Worm (Caenorhabditis elegans) whole organism, L4 larva: ENCODE measurements around the gene F44B9.10.

Source experiments
- F26F4.8 ChIP-seq: fragments of 200-800 bp; sonication (Bioruptor generic); conservative IDR thresholded peaks from 2 replicates; pipeline ENCODE4 v1.3.6; 2022; ENCODE audit warnings: missing genetic modification characterization, missing compliant biosample characterization
- T20F7.1 ChIP-seq: fragments of 200-800 bp; sonication (Bioruptor generic); optimal IDR thresholded peaks from 2 replicates; lab custom pipeline; 2018; ENCODE audit warnings: mild to moderate bottlenecking, missing genetic modification characterization, missing compliant biosample characterization
- Y5F2A.4 ChIP-seq: fragments of 200-800 bp; sonication (Bioruptor generic); optimal IDR thresholded peaks from 2 replicates; lab custom pipeline; 2018; ENCODE audit warnings: mild to moderate bottlenecking, missing genetic modification characterization, missing compliant biosample characterization
- ZK546.5 ChIP-seq, 2 experiments: sonication (generic microtip); optimal IDR thresholded peaks; 2 replicates each; lab custom pipeline; 2017; ENCODE audit warnings: missing biosample characterization in 2 of 2, missing genetic modification characterization in 2 of 2
- aha-1 ChIP-seq: fragments of 150-350 bp; peaks from one replicate; lab custom pipeline; 2014; ENCODE audit warnings: missing biosample characterization, missing genetic modification characterization
- arid-1 ChIP-seq: fragments of 200-800 bp; sonication (Bioruptor generic); conservative IDR thresholded peaks from 2 replicates; pipeline ENCODE4 v1.3.6; 2022; ENCODE audit warnings: missing genetic modification reagents, missing genetic modification characterization, missing compliant biosample characterization
- ceh-20 ChIP-seq: fragments of 200-800 bp; sonication (Bioruptor generic); IDR thresholded peaks from 2 replicates; pipeline ENCODE4 v1.3.6; 2022; ENCODE audit warnings: missing genetic modification reagents, missing genetic modification characterization, missing compliant biosample characterization
- ceh-28 ChIP-seq: fragments of 150-350 bp; optimal IDR thresholded peaks from 2 replicates; lab custom pipeline; 2014; ENCODE audit warnings: missing biosample characterization, missing genetic modification reagents, missing genetic modification characterization
- ceh-62 ChIP-seq: sonication (generic microtip); optimal IDR thresholded peaks from 2 replicates; lab custom pipeline; 2017; ENCODE audit warnings: missing biosample characterization, missing genetic modification characterization
- ces-1 ChIP-seq: fragments of 150-350 bp; sonication (generic microtip); optimal IDR thresholded peaks from 4 replicates; lab custom pipeline; 2014; ENCODE audit warnings: missing biosample characterization, missing genetic modification reagents, missing genetic modification characterization
- daf-16 ChIP-seq, 3 experiments: sonication (generic microtip); optimal IDR thresholded peaks; 2 replicates each; lab custom pipeline; 2016 to 2017; ENCODE audit warnings: missing genetic modification characterization in 3 of 3, missing genetic modification reagents in 3 of 3, mild to moderate bottlenecking in 2 of 3, missing compliant biosample characterization in 2 of 3, missing biosample characterization in 1 of 3, moderate library complexity in 1 of 3
- dmd-8 ChIP-seq: fragments of 200-800 bp; sonication (Bioruptor generic); IDR thresholded peaks from 2 replicates; pipeline ENCODE4 v1.3.6; 2022; ENCODE audit warnings: missing genetic modification characterization, missing compliant biosample characterization
- duxl-1 ChIP-seq: sonication (generic microtip); optimal IDR thresholded peaks from 2 replicates; lab custom pipeline; 2016; ENCODE audit warnings: mild to moderate bottlenecking, missing genetic modification characterization, moderate library complexity, missing compliant biosample characterization; ENCODE audit not compliant: poor library complexity
- dve-1 ChIP-seq: sonication (generic microtip); optimal IDR thresholded peaks from 2 replicates; lab custom pipeline; 2017; ENCODE audit warnings: antibody characterized with exemption, mild to moderate bottlenecking, missing genetic modification characterization, missing compliant biosample characterization; ENCODE audit not compliant: insufficient read depth
- egl-27 ChIP-seq: sonication (generic microtip); optimal IDR thresholded peaks from 3 replicates; lab custom pipeline; 2017; ENCODE audit warnings: missing biosample characterization, missing genetic modification reagents, missing genetic modification characterization
- egl-43 ChIP-seq: fragments of 200-800 bp; sonication (Bioruptor generic); IDR thresholded peaks from 2 replicates; pipeline ENCODE4 v1.3.6; 2022; ENCODE audit warnings: missing genetic modification reagents, missing genetic modification characterization, missing compliant biosample characterization
- fkh-10 ChIP-seq: fragments of 150-350 bp; optimal IDR thresholded peaks from 2 replicates; lab custom pipeline; 2014; ENCODE audit warnings: missing biosample characterization, missing genetic modification reagents, missing genetic modification characterization
- fos-1 ChIP-seq: fragments of 150-350 bp; optimal IDR thresholded peaks from 2 replicates; lab custom pipeline; 2014; ENCODE audit warnings: missing biosample characterization, missing genetic modification characterization
- gei-8 ChIP-seq: fragments of 200-800 bp; sonication (Bioruptor generic); optimal IDR thresholded peaks from 2 replicates; lab custom pipeline; 2018; ENCODE audit warnings: mild to moderate bottlenecking, missing genetic modification characterization, missing compliant biosample characterization
- hif-1 ChIP-seq, 2 experiments: sonication (generic microtip); optimal IDR thresholded peaks; 2 replicates each; lab custom pipeline; 2016 to 2017; ENCODE audit warnings: missing compliant biosample characterization in 2 of 2, missing genetic modification characterization in 2 of 2, missing genetic modification reagents in 2 of 2, missing genotype in 2 of 2, mild to moderate bottlenecking in 1 of 2
- hlh-11 ChIP-seq: fragments of 200-800 bp; sonication (Bioruptor generic); optimal IDR thresholded peaks from 2 replicates; lab custom pipeline; 2018; ENCODE audit warnings: mild to moderate bottlenecking, missing genetic modification characterization, missing compliant biosample characterization
- jun-1 ChIP-seq: fragments of 150-350 bp; optimal IDR thresholded peaks from 2 replicates; lab custom pipeline; 2014; ENCODE audit warnings: missing biosample characterization, missing genetic modification reagents, missing genetic modification characterization
- lin-13 ChIP-seq: fragments of 150-350 bp; optimal IDR thresholded peaks from 2 replicates; lab custom pipeline; 2014; ENCODE audit warnings: missing biosample characterization, missing genetic modification reagents, missing genetic modification characterization
- lin-15B ChIP-seq: fragments of 150-350 bp; sonication (generic microtip); optimal IDR thresholded peaks from 3 replicates; lab custom pipeline; 2014; ENCODE audit warnings: missing biosample characterization, missing genetic modification characterization
- lin-29 ChIP-seq: fragments of 200-800 bp; sonication (Bioruptor generic); IDR thresholded peaks from 2 replicates; pipeline ENCODE4 v1.3.6; 2022; ENCODE audit warnings: missing genetic modification reagents, missing genetic modification characterization, missing compliant biosample characterization
- mdl-1 ChIP-seq, 2 experiments: fragments of 150-350 bp in 1 of 2; sonication (generic microtip) in 1 of 2; optimal IDR thresholded peaks; 2 replicates each; lab custom pipeline; 2014 to 2017; ENCODE audit warnings: missing biosample characterization in 2 of 2, missing genetic modification characterization in 2 of 2
- mdt-29 ChIP-seq: fragments of 200-800 bp; sonication (Bioruptor generic); IDR thresholded peaks from 2 replicates; pipeline ENCODE4 v1.3.6; 2022; ENCODE audit warnings: missing genetic modification reagents, missing genetic modification characterization, missing compliant biosample characterization
- nhr-6 ChIP-seq: fragments of 150-350 bp; optimal IDR thresholded peaks from 2 replicates; lab custom pipeline; 2014; ENCODE audit warnings: missing biosample characterization, missing genetic modification characterization
- nhr-76 ChIP-seq: fragments of 150-350 bp; optimal IDR thresholded peaks from 2 replicates; lab custom pipeline; 2014; ENCODE audit warnings: missing biosample characterization, missing genetic modification characterization
- rbr-2 ChIP-seq: sonication (generic microtip); optimal IDR thresholded peaks from 2 replicates; lab custom pipeline; 2016; ENCODE audit warnings: missing genotype, missing genetic modification characterization, missing compliant biosample characterization
- set-16 ChIP-seq: fragments of 200-800 bp; sonication (Bioruptor generic); IDR thresholded peaks from 2 replicates; pipeline ENCODE4 v1.3.6; 2022; ENCODE audit warnings: missing genetic modification reagents, missing genetic modification characterization, missing compliant biosample characterization
- skn-1 ChIP-seq: fragments of 150-350 bp; optimal IDR thresholded peaks from 2 replicates; lab custom pipeline; 2014; ENCODE audit warnings: missing biosample characterization, missing genetic modification characterization
- tra-1 ChIP-seq: fragments of 200-800 bp; sonication (Bioruptor generic); IDR thresholded peaks from 2 replicates; pipeline ENCODE4 v1.3.6; 2022; ENCODE audit warnings: missing genetic modification reagents, missing genetic modification characterization, missing compliant biosample characterization
- zag-1 ChIP-seq: fragments of 150-350 bp; optimal IDR thresholded peaks from 2 replicates; lab custom pipeline; 2014; ENCODE audit warnings: missing biosample characterization, missing genetic modification characterization
- zip-11 ChIP-seq: fragments of 200-800 bp; sonication (Bioruptor generic); IDR thresholded peaks from 2 replicates; pipeline ENCODE4 v1.3.6; 2022; ENCODE audit warnings: missing genetic modification characterization, missing compliant biosample characterization
- ztf-11 ChIP-seq: fragments of 150-350 bp; optimal IDR thresholded peaks from 2 replicates; lab custom pipeline; 2014; ENCODE audit warnings: missing biosample characterization, missing genetic modification characterization

The F44B9.10 gene

DNA sequence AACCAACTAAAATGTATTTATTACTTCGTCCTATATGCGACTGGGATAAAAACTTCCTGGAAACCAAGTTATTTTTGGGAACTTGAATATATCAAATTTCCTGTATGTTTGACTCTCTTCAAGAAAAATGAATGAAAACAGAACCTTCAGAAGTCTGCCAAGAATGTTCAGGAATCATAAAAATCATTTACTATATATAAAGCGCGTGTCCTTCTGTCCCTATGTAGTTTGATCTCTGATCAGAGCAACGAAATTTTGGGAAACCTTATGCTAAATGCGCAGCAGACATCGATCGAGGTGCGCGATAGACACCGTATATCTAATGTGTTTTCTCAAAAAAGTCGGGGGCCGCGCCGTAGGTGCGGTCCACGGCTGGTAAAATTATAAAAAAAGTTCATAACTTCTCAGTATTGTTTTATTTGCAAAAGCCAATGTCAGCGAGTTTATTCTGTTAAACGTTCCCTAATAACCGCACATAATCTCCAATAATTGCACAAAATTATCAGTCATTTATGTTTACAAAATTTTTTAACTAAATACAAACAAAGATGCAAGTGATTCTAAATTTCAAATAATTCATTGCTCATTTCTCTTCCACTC is 35.9 kb downstream of the F44B9.10 start:
- TF ChIP-seq dmd-8 (no peak), gei-8 (GFP tag; lab: Kevin White, UChicago) (no peak), fkh-10 (GFP tag; lab: Kevin White, UChicago) (no peak), egl-27 (tag; lab: Kevin White, UChicago) (no peak), dve-1 (tag; lab: Kevin White, UChicago) (no peak), lin-13 (GFP tag; lab: Kevin White, UChicago) (no peak), set-16 (GFP tag; lab: Robert Waterston, UW) (no peak), skn-1 (tag; lab: Kevin White, UChicago) (no peak), Y5F2A.4 (GFP tag; lab: Kevin White, UChicago) (no peak), nhr-6 (tag; lab: Kevin White, UChicago) (no peak), daf-16 (GFP tag; optimal IDR thresholded peaks at IDR 0.05; lab: Kevin White, UChicago) (no peak), daf-16 (tag; optimal IDR thresholded peaks at IDR 0.05; lab: Kevin White, UChicago) (no peak), mdt-29 (GFP tag; lab: Robert Waterston, UW) (no peak), zag-1 (tag; lab: Kevin White, UChicago) (no peak), ZK546.5 (tag; optimal IDR thresholded peaks at IDR 0.05; lab: Kevin White, UChicago) (no peak), lin-15B (tag; lab: Kevin White, UChicago) (no peak), ceh-28 (tag; lab: Kevin White, UChicago) (no peak), tra-1 (GFP tag; lab: Robert Waterston, UW) (no peak), hlh-11 (tag; lab: Kevin White, UChicago) (no peak), hif-1 (tag; optimal IDR thresholded peaks at IDR 0.05; lab: Kevin White, UChicago) (no peak)

DNA sequence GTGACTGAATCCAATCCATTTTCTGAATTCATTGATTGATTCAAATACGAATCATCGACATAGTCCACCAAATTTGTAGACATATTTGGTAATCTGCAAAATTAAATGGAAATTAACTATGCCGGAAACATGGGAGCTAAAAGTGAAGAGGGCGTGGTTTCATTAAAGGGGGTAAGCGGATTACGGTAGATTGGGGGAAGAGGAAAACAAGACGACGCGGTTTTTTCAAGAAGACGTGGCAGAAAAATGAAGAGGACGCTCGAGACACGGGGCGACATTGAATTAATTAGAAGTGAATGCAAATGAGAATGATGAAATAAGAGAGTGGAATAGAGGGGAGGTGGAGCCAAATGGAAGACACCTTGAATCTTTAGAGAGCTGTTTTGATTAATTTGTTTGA is 37.1 kb downstream of the F44B9.10 start, which contains the start of gene npr-17:
Gene npr-17 (minus strand): TSS at position 101 of the 400 bp plus-strand sequence.
- no peak for TF ChIP-seq rbr-2
- no peak for TF ChIP-seq lin-29 (GFP tag; lab: Robert Waterston, UW)
- peak; percentile 50 for TF ChIP-seq aha-1

DNA sequence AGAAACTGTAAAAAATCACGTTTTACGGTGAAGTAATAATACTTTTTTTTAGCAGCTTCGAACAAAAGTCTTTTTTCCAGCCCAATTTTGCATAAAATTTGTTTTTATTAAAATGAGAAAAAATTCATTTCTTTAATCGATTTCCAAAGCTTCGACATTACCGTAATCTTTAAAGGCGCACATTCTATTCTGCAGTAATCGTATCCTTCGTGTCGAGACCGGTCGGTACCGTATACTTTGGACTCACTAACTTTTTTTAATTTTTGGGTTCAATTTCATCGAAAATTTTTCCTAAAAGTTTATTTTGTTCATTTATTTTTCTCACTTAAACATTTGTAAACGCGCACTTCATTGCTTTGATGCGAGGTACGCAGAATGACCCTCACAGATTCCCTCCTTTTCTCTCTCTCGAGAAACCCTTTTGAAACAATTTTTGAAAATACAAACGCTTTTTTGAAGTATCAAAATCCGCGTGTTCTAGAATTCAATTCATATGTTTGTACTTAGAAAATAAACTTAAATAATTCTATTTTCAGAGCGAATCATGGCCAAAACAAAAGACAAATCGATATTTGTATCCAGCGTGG is 46.8 kb downstream of the F44B9.10 start, which contains the start of gene hrpk-2:
Gene hrpk-2 (plus strand): TSS at position 537 of the 587 bp plus-strand sequence.
- TF ChIP-seq F26F4.8 (GFP tag; lab: Robert Waterston, UW) (no peak), nhr-76 (tag; lab: Kevin White, UChicago) (no peak), gei-8 (GFP tag; lab: Kevin White, UChicago) (no peak), daf-16 (GFP tag; optimal IDR thresholded peaks at IDR 0.05; lab: Kevin White, UChicago) (no peak), daf-16 (tag; optimal IDR thresholded peaks at IDR 0.05; lab: Kevin White, UChicago) (no peak), ces-1 (GFP tag; lab: Kevin White, UChicago) (no peak), fkh-10 (GFP tag; lab: Kevin White, UChicago) (no peak), arid-1 (no peak), mdl-1 (tag; optimal IDR thresholded peaks at IDR 0.05; lab: Kevin White, UChicago) (no peak), fos-1 (tag; lab: Kevin White, UChicago) (no peak), egl-43 (GFP tag; lab: Robert Waterston, UW) (no peak), ceh-20 (GFP tag; lab: Robert Waterston, UW) (no peak), rbr-2 (no peak), zip-11 (GFP tag; lab: Robert Waterston, UW) (no peak), ceh-62 (tag; lab: Kevin White, UChicago) (no peak), jun-1 (tag; lab: Kevin White, UChicago) (no peak), T20F7.1 (no peak), ztf-11 (tag; lab: Kevin White, UChicago) (no peak), duxl-1 (tag; lab: Kevin White, UChicago) (no peak)
